Worm (Caenorhabditis elegans): Measurements from ENCODE around the gene srh-289.

DNA sequence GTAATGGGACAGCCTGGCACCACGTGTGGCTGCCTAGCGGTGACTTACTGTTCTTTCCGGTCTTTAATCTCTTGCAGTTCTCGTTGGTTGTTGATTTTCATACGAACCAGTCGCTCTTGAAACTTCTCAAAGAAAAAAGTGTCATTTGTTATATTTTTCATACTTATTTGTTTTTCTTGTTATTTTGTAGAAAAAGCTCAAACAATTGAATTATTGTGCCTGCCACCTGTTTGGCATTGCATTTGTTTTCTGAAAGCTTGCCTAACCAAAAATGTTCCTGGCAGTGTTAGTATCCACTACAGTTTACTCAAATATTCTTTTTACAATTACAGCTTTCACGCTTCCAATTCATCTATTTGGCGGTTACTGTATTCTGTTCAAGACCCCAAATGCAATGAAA lies 28.8 kb downstream of the srh-289 start, which contains the start of the genes C47A10.16 and srh-283:
- no peak for TF ChIP-seq him-1 (tag; optimal IDR thresholded peaks at IDR 0.05)
- no peak for TF ChIP-seq W03F9.2 (tag; optimal IDR thresholded peaks at IDR 0.05)

All from whole organism, L4/young adult.